Worm (Caenorhabditis elegans): ENCODE data around the gene clec-178.

The clec-178 gene

ce11 chrIV:5657126-5657666, 3.4 kb downstream of the clec-178 start (continued):
- TF ChIP-seq arid-1 (GFP tag; conservative IDR thresholded peaks at IDR 0.05): no peak
- TF ChIP-seq ZK546.5 (tag; optimal IDR thresholded peaks at IDR 0.05): no peak
- TF ChIP-seq zag-1 (tag; optimal IDR thresholded peaks at IDR 0.05): no peak
- TF ChIP-seq ceh-82 (tag; optimal IDR thresholded peaks at IDR 0.05): no peak
- TF ChIP-seq F49E8.2 (tag; optimal IDR thresholded peaks at IDR 0.05; ENCODE audit: borderline replicate concordance): no peak
- no peak for TF ChIP-seq sdz-12 (GFP tag; optimal IDR thresholded peaks at IDR 0.05)
- no peak for TF ChIP-seq ctbp-1 (GFP tag; IDR thresholded peaks at IDR 0.05)
- no peak for TF ChIP-seq zip-11 (GFP tag; IDR thresholded peaks at IDR 0.05)
- peak; percentile 44; the same call in 1 of the 2 replicates for TF ChIP-seq tra-1 (GFP tag; IDR thresholded peaks at IDR 0.05)
- no peak for TF ChIP-seq pqm-1 (tag; optimal IDR thresholded peaks at IDR 0.05)
- TF ChIP-seq vab-7 (GFP tag; IDR thresholded peaks at IDR 0.05): no peak
- no peak for TF ChIP-seq ztf-7 (tag; optimal IDR thresholded peaks at IDR 0.05)
- 0 out of 2 replicates have a peak, but pooled peaks have one; percentile 16 for TF ChIP-seq set-16 (GFP tag; IDR thresholded peaks at IDR 0.05)
- peak; percentile 42; the same call in 1 of the 2 replicates for TF ChIP-seq lin-38 (GFP tag; IDR thresholded peaks at IDR 0.05)
- peak; percentile 82 for TF ChIP-seq dve-1 (tag; optimal IDR thresholded peaks at IDR 0.05; ENCODE audit: insufficient read depth)
- TF ChIP-seq unc-130 (GFP tag; optimal IDR thresholded peaks at IDR 0.05): no peak
- peak; percentile 81 for TF ChIP-seq mxl-3 (GFP tag; optimal IDR thresholded peaks at IDR 0.05)
- peak; percentile 1 for TF ChIP-seq nhr-76 (tag; optimal IDR thresholded peaks at IDR 0.05)
- no peak for TF ChIP-seq F44E2.7 (GFP tag; IDR thresholded peaks at IDR 0.05)
- no peak for TF ChIP-seq F10B5.3 (tag; optimal IDR thresholded peaks at IDR 0.05)
- TF ChIP-seq mdl-1 (tag; optimal IDR thresholded peaks at IDR 0.05): peak; percentile 72 to 78
- no peak for TF ChIP-seq nhr-237 (tag; optimal IDR thresholded peaks at IDR 0.05)
- peak; percentile 55 for TF ChIP-seq nhr-10 (tag; optimal IDR thresholded peaks at IDR 0.05)
- no peak for TF ChIP-seq spr-3 (GFP tag; optimal IDR thresholded peaks at IDR 0.05)
- TF ChIP-seq gei-8 (GFP tag; optimal IDR thresholded peaks at IDR 0.05): peak; percentile 12
- peak in 1 of 2 experiments; percentile 74 for TF ChIP-seq unc-62 (GFP tag; optimal IDR thresholded peaks at IDR 0.05 in 1 of 2)
- no peak for TF ChIP-seq unc-62 (tag; optimal IDR thresholded peaks at IDR 0.05)
- no peak for TF ChIP-seq mxl-2 (GFP tag; conservative IDR thresholded peaks at IDR 0.05)
- peak; percentile 42 for TF ChIP-seq rbr-2 (tag; optimal IDR thresholded peaks at IDR 0.05)
- no peak for TF ChIP-seq lir-3 (tag; optimal IDR thresholded peaks at IDR 0.05)
- TF ChIP-seq fos-1 (tag; optimal IDR thresholded peaks at IDR 0.05): no peak
- TF ChIP-seq ZK337.2 (GFP tag; IDR thresholded peaks at IDR 0.05): no peak
- no peak for TF ChIP-seq lin-29 (GFP tag; IDR thresholded peaks at IDR 0.05)
- TF ChIP-seq dmd-6 (GFP tag; IDR thresholded peaks at IDR 0.05): peak; percentile 72
- 0 out of 2 replicates have a peak, but pooled peaks have one; percentile 23 for TF ChIP-seq ceh-20 (GFP tag; IDR thresholded peaks at IDR 0.05)
- no peak for TF ChIP-seq Y48G9A.11 (GFP tag; IDR thresholded peaks at IDR 0.05)
- no peak for TF ChIP-seq Y105C5A.15 (GFP tag; IDR thresholded peaks at IDR 0.05)
- no peak for TF ChIP-seq skn-1 (tag; optimal IDR thresholded peaks at IDR 0.05)
- no peak for TF ChIP-seq snpc-4 (tag; optimal IDR thresholded peaks at IDR 0.05)
- no peak for TF ChIP-seq egl-27 (tag; optimal IDR thresholded peaks at IDR 0.05)
- TF ChIP-seq nhr-102 (tag; optimal IDR thresholded peaks at IDR 0.05): peak; percentile 87
- TF ChIP-seq hlh-11 (tag; optimal IDR thresholded peaks at IDR 0.05): peak; percentile 89
- no peak for TF ChIP-seq F37D6.2 (tag; optimal IDR thresholded peaks at IDR 0.05)
- TF ChIP-seq nhr-25 (tag; optimal IDR thresholded peaks at IDR 0.05; ENCODE audit: borderline replicate concordance, insufficient read depth): peak; percentile 74
- TF ChIP-seq ama-1 (optimal IDR thresholded peaks at IDR 0.05): no peak
- TF ChIP-seq nhr-41 (GFP tag; IDR thresholded peaks at IDR 0.05): no peak
- TF ChIP-seq cey-2 (tag; optimal IDR thresholded peaks at IDR 0.05; ENCODE audit: borderline replicate concordance, insufficient read depth): no peak
- peak; percentile 62 for TF ChIP-seq lin-13 (GFP tag; optimal IDR thresholded peaks at IDR 0.05)
- no peak for TF ChIP-seq php-3 (GFP tag; IDR thresholded peaks at IDR 0.05)
- no peak for TF ChIP-seq ceh-28 (tag; optimal IDR thresholded peaks at IDR 0.05)
- TF ChIP-seq aly-2 (tag; optimal IDR thresholded peaks at IDR 0.05): no peak
